Worm (Caenorhabditis elegans): ENCODE results near the gene T04F8.8.

ce11 chrX:11621997-11622396 lies 25.3 kb upstream of the T04F8.8 start, which contains the start of gene sto-3:
- TF ChIP-seq unc-62 (GFP tag; optimal IDR thresholded peaks at IDR 0.05 in 1 of 2) (no peak), unc-62 (tag; optimal IDR thresholded peaks at IDR 0.05) (no peak), ctbp-1 (GFP tag; IDR thresholded peaks at IDR 0.05) (no peak), nhr-11 (tag; optimal IDR thresholded peaks at IDR 0.05) (no peak), ceh-82 (tag; optimal IDR thresholded peaks at IDR 0.05) (no peak), lin-39 (tag; optimal IDR thresholded peaks at IDR 0.05) (no peak)
